Worm (Caenorhabditis elegans) whole organism, L1 larva: Measurements from ENCODE around the gene ZK470.1.

Experiments
- C16A3.4 ChIP-seq: fragments of 150-350 bp; optimal IDR thresholded peaks from 2 replicates; lab custom pipeline; 2014; ENCODE audit warnings: missing biosample characterization, missing genetic modification characterization
- aha-1 ChIP-seq: fragments of 150-350 bp; optimal IDR thresholded peaks from 2 replicates; lab custom pipeline; 2014; ENCODE audit warnings: missing biosample characterization, missing genetic modification characterization
- aly-2 ChIP-seq: fragments of 150-350 bp; optimal IDR thresholded peaks from 2 replicates; lab custom pipeline; 2014; ENCODE audit warnings: missing biosample characterization, missing genetic modification characterization
- ceh-88 ChIP-seq: fragments of 200-800 bp; sonication (Bioruptor generic); IDR thresholded peaks from 2 replicates; pipeline ENCODE4 v1.3.6; 2022; ENCODE audit warnings: missing genetic modification characterization, missing compliant biosample characterization
- ceh-90 ChIP-seq: sonication (generic microtip); optimal IDR thresholded peaks from 2 replicates; lab custom pipeline; 2016; ENCODE audit warnings: missing genetic modification characterization, missing compliant biosample characterization
- dsc-1 ChIP-seq: sonication (generic microtip); optimal IDR thresholded peaks from 2 replicates; lab custom pipeline; 2016; ENCODE audit warnings: mild to moderate bottlenecking, missing genetic modification characterization, missing compliant biosample characterization
- efl-3 ChIP-seq: fragments of 200-800 bp; sonication (Bioruptor generic); optimal IDR thresholded peaks from 2 replicates; lab custom pipeline; 2018; ENCODE audit warnings: mild to moderate bottlenecking, missing genetic modification characterization, missing compliant biosample characterization
- egl-27 ChIP-seq, 2 experiments: fragments of 150-350 bp in 1 of 2; sonication (generic microtip); optimal IDR thresholded peaks; 3 replicates each; lab custom pipeline; 2017 to 2018; ENCODE audit warnings: missing biosample characterization in 2 of 2, missing genetic modification characterization in 2 of 2, missing genetic modification reagents in 2 of 2
- elt-2 ChIP-seq: sonication (generic microtip); optimal IDR thresholded peaks from 2 replicates; lab custom pipeline; 2016; ENCODE audit warnings: missing genetic modification characterization, mild to moderate bottlenecking, inconsistent platforms, missing compliant biosample characterization, missing genetic modification reagents
- fkh-8 ChIP-seq: sonication (generic microtip); optimal IDR thresholded peaks from 2 replicates; lab custom pipeline; 2016; ENCODE audit warnings: mild to moderate bottlenecking, missing genetic modification characterization, missing compliant biosample characterization
- fos-1 ChIP-seq: fragments of 150-350 bp; optimal IDR thresholded peaks from 2 replicates; lab custom pipeline; 2014; ENCODE audit warnings: missing biosample characterization, missing genetic modification characterization
- hlh-17 ChIP-seq: fragments of 200-800 bp; sonication (Bioruptor generic); optimal IDR thresholded peaks from 2 replicates; lab custom pipeline; 2018; ENCODE audit warnings: missing genetic modification characterization, mild to moderate bottlenecking, missing compliant biosample characterization, moderate library complexity, borderline replicate concordance
- jun-1 ChIP-seq: fragments of 150-350 bp; optimal IDR thresholded peaks from 2 replicates; lab custom pipeline; 2014; ENCODE audit warnings: missing biosample characterization, missing genetic modification reagents, missing genetic modification characterization
- lin-13 ChIP-seq: fragments of 150-350 bp; optimal IDR thresholded peaks from 2 replicates; lab custom pipeline; 2014; ENCODE audit warnings: missing biosample characterization, missing genetic modification reagents, missing genetic modification characterization
- lin-14 ChIP-seq: fragments of 200-800 bp; sonication (Bioruptor generic); optimal IDR thresholded peaks from 2 replicates; lab custom pipeline; 2018; ENCODE audit warnings: mild to moderate bottlenecking, missing genetic modification characterization, moderate library complexity, missing compliant biosample characterization
- lsy-2 ChIP-seq, 2 experiments: fragments of 150-350 bp; optimal IDR thresholded peaks; 2 replicates each; lab custom pipeline; 2014; ENCODE audit warnings: missing biosample characterization in 2 of 2, missing genetic modification characterization in 2 of 2
- mab-9 ChIP-seq: fragments of 200-800 bp; sonication (Bioruptor generic); IDR thresholded peaks from 2 replicates; pipeline ENCODE4 v1.3.6; 2022; ENCODE audit warnings: missing genetic modification reagents, missing genetic modification characterization, missing compliant biosample characterization
- nhr-11 ChIP-seq: fragments of 150-350 bp; optimal IDR thresholded peaks from 2 replicates; lab custom pipeline; 2014; ENCODE audit warnings: missing biosample characterization, missing genetic modification characterization
- nhr-20 ChIP-seq: sonication (generic microtip); optimal IDR thresholded peaks from 2 replicates; lab custom pipeline; 2016; ENCODE audit warnings: mild to moderate bottlenecking, missing genetic modification characterization, missing compliant biosample characterization
- nhr-237 ChIP-seq: fragments of 150-350 bp; optimal IDR thresholded peaks from 2 replicates; lab custom pipeline; 2014; ENCODE audit warnings: missing biosample characterization, missing genetic modification characterization
- nhr-47 ChIP-seq: sonication (generic microtip); optimal IDR thresholded peaks from 2 replicates; lab custom pipeline; 2016; ENCODE audit warnings: mild to moderate bottlenecking, missing genetic modification characterization, moderate library complexity, missing compliant biosample characterization
- nhr-71 ChIP-seq: sonication (generic microtip); optimal IDR thresholded peaks from 2 replicates; lab custom pipeline; 2016; ENCODE audit warnings: mild to moderate bottlenecking, missing genetic modification characterization, moderate library complexity, missing compliant biosample characterization
- nhr-76 ChIP-seq: sonication (generic microtip); optimal IDR thresholded peaks from 2 replicates; lab custom pipeline; 2017; ENCODE audit warnings: missing biosample characterization, missing genetic modification characterization
- nhr-85 ChIP-seq: sonication (generic microtip); peaks from one replicate; lab custom pipeline; 2016; ENCODE audit warnings: missing genetic modification characterization, inconsistent platforms, missing compliant biosample characterization
- nhr-90 ChIP-seq: sonication (generic microtip); optimal IDR thresholded peaks from 2 replicates; lab custom pipeline; 2016; ENCODE audit warnings: mild to moderate bottlenecking, missing genetic modification characterization, missing compliant biosample characterization; ENCODE audit not compliant: poor library complexity
- pqm-1 ChIP-seq: sonication (generic microtip); optimal IDR thresholded peaks from 3 replicates; lab custom pipeline; 2017; ENCODE audit warnings: missing biosample characterization, missing genetic modification characterization
- rnt-1 ChIP-seq: sonication (generic microtip); optimal IDR thresholded peaks from 2 replicates; lab custom pipeline; 2016; ENCODE audit warnings: mild to moderate bottlenecking, missing genetic modification characterization, moderate library complexity, missing compliant biosample characterization
- snpc-4 ChIP-seq: fragments of 150-350 bp; optimal IDR thresholded peaks from 2 replicates; lab custom pipeline; 2014; ENCODE audit warnings: missing biosample characterization, missing genetic modification characterization
- snu-23 ChIP-seq: sonication (generic microtip); optimal IDR thresholded peaks from 2 replicates; lab custom pipeline; 2016; ENCODE audit warnings: missing genetic modification characterization, missing compliant biosample characterization
- sox-4 ChIP-seq: sonication (generic microtip); optimal IDR thresholded peaks from 2 replicates; lab custom pipeline; 2016; ENCODE audit warnings: missing genetic modification characterization, missing compliant biosample characterization
- sptf-1 ChIP-seq: fragments of 150-350 bp; optimal IDR thresholded peaks from 2 replicates; lab custom pipeline; 2014; ENCODE audit warnings: missing biosample characterization, missing genetic modification characterization
- sup-37 ChIP-seq: fragments of 200-800 bp; sonication (Bioruptor generic); optimal IDR thresholded peaks from 2 replicates; lab custom pipeline; 2018; ENCODE audit warnings: mild to moderate bottlenecking, missing genetic modification characterization, missing compliant biosample characterization
- unc-62 ChIP-seq: fragments of 150-350 bp; optimal IDR thresholded peaks from 2 replicates; lab custom pipeline; 2014; ENCODE audit warnings: missing biosample characterization, missing genetic modification reagents, missing genetic modification characterization
- unc-86 ChIP-seq: sonication (generic microtip); optimal IDR thresholded peaks from 2 replicates; lab custom pipeline; 2016; ENCODE audit warnings: missing genetic modification characterization, missing compliant biosample characterization
- unc-98 ChIP-seq: fragments of 200-800 bp; sonication (Bioruptor generic); IDR thresholded peaks from 2 replicates; pipeline ENCODE4 v1.3.6; 2022; ENCODE audit warnings: missing genetic modification characterization, missing compliant biosample characterization
- xbp-1 ChIP-seq: sonication (generic microtip); optimal IDR thresholded peaks from 2 replicates; lab custom pipeline; 2016; ENCODE audit warnings: missing genetic modification characterization, missing compliant biosample characterization
- ztf-4 ChIP-seq: fragments of 150-350 bp; optimal IDR thresholded peaks from 2 replicates; lab custom pipeline; 2014; ENCODE audit warnings: missing biosample characterization, missing genetic modification characterization

Gene ZK470.1

ce11 chrX:4190537-4191144, 27.1 kb downstream of the ZK470.1 start, which contains the start of gene vha-12 (continued):
- TF ChIP-seq aly-2 (tag; lab: Kevin White, UChicago) (peak; percentile 83), nhr-47 (peak; percentile 94), mab-9 (GFP tag; lab: Robert Waterston, UW) (peak; percentile 66; the same call in 1 of the 2 replicates), egl-27 (tag; optimal IDR thresholded peaks at IDR 0.05; lab: Kevin White, UChicago) (peak; percentile 74 to 87), C16A3.4 (tag; lab: Kevin White, UChicago) (peak; percentile 82), jun-1 (tag; lab: Kevin White, UChicago) (peak; percentile 88), rnt-1 (tag; lab: Kevin White, UChicago) (peak; percentile 94), efl-3 (GFP tag; lab: Kevin White, UChicago) (no peak), unc-62 (GFP tag; lab: Kevin White, UChicago) (no peak), fkh-8 (peak; percentile 89), nhr-76 (no peak), nhr-11 (peak; percentile 63), unc-86 (tag; lab: Kevin White, UChicago) (peak; percentile 90), ceh-88 (GFP tag; lab: Robert Waterston, UW) (peak; percentile 51; the same call in 1 of the 2 replicates), dsc-1 (tag; lab: Kevin White, UChicago) (peak; percentile 77), ceh-90 (tag; lab: Kevin White, UChicago) (no peak), sptf-1 (tag; lab: Kevin White, UChicago) (no peak), snpc-4 (tag; lab: Kevin White, UChicago) (peak; percentile 68), xbp-1 (tag; lab: Kevin White, UChicago) (peak; percentile 94), lin-13 (GFP tag; lab: Kevin White, UChicago) (peak; percentile 78), pqm-1 (no peak), hlh-17 (GFP tag; lab: Kevin White, UChicago) (no peak), nhr-237 (tag; lab: Kevin White, UChicago) (peak; percentile 91), lin-14 (GFP tag; lab: Kevin White, UChicago) (peak; percentile 98), aha-1 (tag; lab: Kevin White, UChicago) (no peak), elt-2 (tag; lab: Kevin White, UChicago) (peak; percentile 77), sox-4 (peak; percentile 58), unc-98 (GFP tag; lab: Robert Waterston, UW) (no peak), fos-1 (tag; lab: Kevin White, UChicago) (peak; percentile 91)

- TF ChIP-seq sup-37 (GFP tag; lab: Kevin White, UChicago) (no peak), ztf-4 (tag; lab: Kevin White, UChicago) (no peak), nhr-20 (tag; lab: Kevin White, UChicago) (no peak), nhr-85 (tag; lab: Kevin White, UChicago) (peak; percentile 16)
Measured at ce11 chrX:4192235-4192634, 28.7 kb downstream of the ZK470.1 start.

ce11 chrX:4193080-4193479, 29.6 kb downstream of the ZK470.1 start:
- TF ChIP-seq aly-2 (tag; lab: Kevin White, UChicago) = peak; percentile 83
- TF ChIP-seq ceh-88 (GFP tag; lab: Robert Waterston, UW) = peak; percentile 14; the same call in 1 of the 2 replicates
- peak; percentile 10 for TF ChIP-seq nhr-71 (tag; lab: Kevin White, UChicago)
- no peak for TF ChIP-seq lsy-2 (tag; optimal IDR thresholded peaks at IDR 0.05; lab: Kevin White, UChicago)
- TF ChIP-seq lin-13 (GFP tag; lab: Kevin White, UChicago) = peak; percentile 2
- no peak for TF ChIP-seq snpc-4 (tag; lab: Kevin White, UChicago)
- peak; percentile 5 for TF ChIP-seq snu-23 (GFP tag; lab: Kevin White, UChicago)
- TF ChIP-seq nhr-90 (tag; lab: Kevin White, UChicago) = peak; percentile 23
